Worm (Caenorhabditis elegans) whole organism, mixed stage, embryonic: ENCODE measurements around the gene qns-1.

Experiments used
- lsy-2 ChIP-seq: fragments of 150-350 bp; optimal IDR thresholded peaks from 2 replicates; lab custom pipeline; 2014; ENCODE audit warnings: missing biosample characterization, missing genetic modification characterization
- nhr-237 ChIP-seq: fragments of 150-350 bp; optimal IDR thresholded peaks from 2 replicates; lab custom pipeline; 2014; ENCODE audit warnings: missing biosample characterization, missing genetic modification characterization
- nhr-28 ChIP-seq: fragments of 150-350 bp; optimal IDR thresholded peaks from 2 replicates; lab custom pipeline; 2014; ENCODE audit warnings: missing biosample characterization, missing genetic modification characterization
- snpc-4 ChIP-seq: fragments of 150-350 bp; optimal IDR thresholded peaks from 2 replicates; lab custom pipeline; 2014; ENCODE audit warnings: missing biosample characterization, missing genetic modification characterization

DNA sequence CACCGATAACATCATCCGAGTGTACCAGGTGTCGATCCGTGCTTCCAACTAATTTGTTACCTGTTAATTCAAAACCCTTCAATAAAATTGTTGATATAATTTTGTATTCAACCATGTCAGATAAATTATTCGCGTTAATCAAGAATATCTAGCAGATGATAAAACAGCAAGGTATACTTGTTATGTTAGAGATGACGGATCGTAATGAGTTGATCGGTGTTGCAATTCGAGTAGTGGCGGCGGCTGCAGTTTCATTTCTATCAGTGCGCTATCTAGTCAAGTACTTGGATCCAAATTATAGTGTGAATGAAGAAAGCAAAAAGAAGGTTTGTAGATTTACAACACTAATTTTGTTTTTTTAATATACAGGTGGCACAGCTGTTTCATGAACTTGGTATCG, 41.3 kb downstream of the qns-1 start, which contains the start of gene mspn-1:
- TF ChIP-seq lsy-2 (tag; lab: Kevin White, UChicago): no peak
- TF ChIP-seq nhr-237 (tag; lab: Kevin White, UChicago): no peak
- no peak for TF ChIP-seq nhr-28 (tag; lab: Kevin White, UChicago)
- TF ChIP-seq snpc-4 (tag; lab: Kevin White, UChicago): no peak
